Worm (Caenorhabditis elegans) whole organism, young adult: ENCODE data around the gene R10E4.9.
A peak's percentile ranks its signal among the peaks of the same experiment; 100 is the strongest.

Experiments
- B0019.2 ChIP-seq: fragments of 200-800 bp; sonication (Bioruptor generic); conservative IDR thresholded peaks from 2 replicates; pipeline ENCODE4 v1.3.6; 2022; ENCODE audit warnings: missing genetic modification reagents, missing genetic modification characterization, missing compliant biosample characterization
- B0035.1 ChIP-seq: sonication (generic microtip); optimal IDR thresholded peaks from 2 replicates; lab custom pipeline; 2016; ENCODE audit warnings: missing genetic modification characterization, mild to moderate bottlenecking, missing compliant biosample characterization, missing genotype, missing genetic modification reagents
- B0336.3 ChIP-seq: fragments of 200-800 bp; sonication (Bioruptor generic); IDR thresholded peaks from 2 replicates; pipeline ENCODE4 v1.3.6; 2022; ENCODE audit warnings: missing genetic modification characterization, missing compliant biosample characterization
- C17E4.6 ChIP-seq: fragments of 200-800 bp; sonication (Bioruptor generic); IDR thresholded peaks from 2 replicates; pipeline ENCODE4 v1.3.6; 2022; ENCODE audit warnings: missing genetic modification reagents, missing genetic modification characterization, missing compliant biosample characterization
- D2030.7 ChIP-seq: fragments of 200-800 bp; sonication (Bioruptor generic); IDR thresholded peaks from 2 replicates; pipeline ENCODE4 v1.3.6; 2022; ENCODE audit warnings: missing genetic modification reagents, missing genetic modification characterization, missing compliant biosample characterization
- F33H1.4 ChIP-seq: fragments of 200-800 bp; sonication (Bioruptor generic); IDR thresholded peaks from 2 replicates; pipeline ENCODE4 v1.3.6; 2022; ENCODE audit warnings: missing genetic modification reagents, missing genetic modification characterization, missing compliant biosample characterization
- F37B4.10 ChIP-seq: fragments of 200-800 bp; sonication (Bioruptor generic); IDR thresholded peaks from 2 replicates; pipeline ENCODE4 v1.3.6; 2022; ENCODE audit warnings: missing genetic modification characterization, missing compliant biosample characterization
- F39B2.1 ChIP-seq: fragments of 200-800 bp; sonication (Bioruptor generic); IDR thresholded peaks from 2 replicates; pipeline ENCODE4 v1.3.6; 2022; ENCODE audit warnings: missing genetic modification reagents, missing genetic modification characterization, missing compliant biosample characterization
- F52B5.7 ChIP-seq: sonication (generic microtip); optimal IDR thresholded peaks from 2 replicates; lab custom pipeline; 2016; ENCODE audit warnings: mild to moderate bottlenecking, missing genetic modification characterization, missing compliant biosample characterization
- F55B11.4 ChIP-seq: sonication (generic microtip); optimal IDR thresholded peaks from 2 replicates; lab custom pipeline; 2016; ENCODE audit warnings: missing compliant biosample characterization, missing genetic modification characterization, borderline replicate concordance; ENCODE audit not compliant: insufficient read depth
- F57A8.1 ChIP-seq: fragments of 200-800 bp; sonication (Bioruptor generic); optimal IDR thresholded peaks from 2 replicates; lab custom pipeline; 2018; ENCODE audit warnings: mild to moderate bottlenecking, missing genetic modification characterization, moderate library complexity, missing compliant biosample characterization
- K11D2.4 ChIP-seq: fragments of 200-800 bp; sonication (Bioruptor generic); IDR thresholded peaks from 2 replicates; pipeline ENCODE4 v1.3.6; 2022; ENCODE audit warnings: missing genetic modification reagents, missing genetic modification characterization, missing compliant biosample characterization
- Y56A3A.18 ChIP-seq: fragments of 200-800 bp; sonication (Bioruptor generic); IDR thresholded peaks from 2 replicates; pipeline ENCODE4 v1.3.6; 2022; ENCODE audit warnings: missing genetic modification reagents, missing genetic modification characterization, missing compliant biosample characterization
- Y67H2A.10 ChIP-seq: fragments of 200-800 bp; sonication (Bioruptor generic); conservative IDR thresholded peaks from 2 replicates; pipeline ENCODE4 v1.3.6; 2022; ENCODE audit warnings: missing genetic modification reagents, missing genetic modification characterization, missing compliant biosample characterization
- Y79H2A.3 ChIP-seq: fragments of 200-800 bp; sonication (Bioruptor generic); conservative IDR thresholded peaks from 2 replicates; pipeline ENCODE4 v1.3.6; 2022; ENCODE audit warnings: missing genetic modification reagents, missing genetic modification characterization, missing compliant biosample characterization
- ZK185.1 ChIP-seq: sonication (generic microtip); optimal IDR thresholded peaks from 2 replicates; lab custom pipeline; 2016; ENCODE audit warnings: mild to moderate bottlenecking, missing genetic modification characterization, missing compliant biosample characterization; ENCODE audit not compliant: poor library complexity, severe bottlenecking
- akir-1 ChIP-seq: fragments of 200-800 bp; sonication (Bioruptor generic); optimal IDR thresholded peaks from 2 replicates; lab custom pipeline; 2018; ENCODE audit warnings: mild to moderate bottlenecking, missing genetic modification characterization, moderate library complexity, missing compliant biosample characterization
- aptf-3 ChIP-seq: fragments of 200-800 bp; sonication (Bioruptor generic); IDR thresholded peaks from 2 replicates; pipeline ENCODE4 v1.3.6; 2022; ENCODE audit warnings: missing genetic modification characterization, missing compliant biosample characterization
- attf-6 ChIP-seq: fragments of 200-800 bp; sonication (Bioruptor generic); IDR thresholded peaks from 2 replicates; pipeline ENCODE4 v1.3.6; 2022; ENCODE audit warnings: missing genetic modification reagents, missing genetic modification characterization, missing compliant biosample characterization
- bed-2 ChIP-seq: fragments of 200-800 bp; sonication (Bioruptor generic); IDR thresholded peaks from 2 replicates; pipeline ENCODE4 v1.3.6; 2022; ENCODE audit warnings: missing genetic modification reagents, missing genetic modification characterization, missing compliant biosample characterization
- cebp-1 ChIP-seq, 2 experiments: fragments of 200-800 bp in 1 of 2; sonication (Bioruptor generic) in 1 of 2; sonication (generic microtip) in 1 of 2; IDR thresholded peaks in 1 of 2; optimal IDR thresholded peaks in 1 of 2; 2 replicates each; pipeline versions ENCODE4 v1.3.6 to Lab custom; 2017 to 2022; ENCODE audit warnings: missing compliant biosample characterization in 2 of 2, missing genetic modification characterization in 2 of 2, mild to moderate bottlenecking in 1 of 2, missing genetic modification reagents in 1 of 2, moderate library complexity in 1 of 2
- ceh-100 ChIP-seq: fragments of 200-800 bp; sonication (Bioruptor generic); IDR thresholded peaks from 2 replicates; pipeline ENCODE4 v1.3.6; 2022; ENCODE audit warnings: missing genetic modification reagents, missing genetic modification characterization, missing compliant biosample characterization
- ceh-40 ChIP-seq: fragments of 200-800 bp; sonication (Bioruptor generic); IDR thresholded peaks from 2 replicates; pipeline ENCODE4 v1.3.6; 2022; ENCODE audit warnings: missing genetic modification characterization, missing compliant biosample characterization
- ceh-58 ChIP-seq: fragments of 200-800 bp; sonication (Bioruptor generic); IDR thresholded peaks from 2 replicates; pipeline ENCODE4 v1.3.6; 2022; ENCODE audit warnings: missing genetic modification characterization, missing compliant biosample characterization
- efl-1 ChIP-seq: fragments of 150-350 bp; optimal IDR thresholded peaks from 2 replicates; lab custom pipeline; 2014; ENCODE audit warnings: missing biosample characterization, missing genetic modification reagents, missing genetic modification characterization
- egl-44 ChIP-seq: fragments of 200-800 bp; sonication (Bioruptor generic); IDR thresholded peaks from 2 replicates; pipeline ENCODE4 v1.3.6; 2022; ENCODE audit warnings: missing genetic modification reagents, missing genetic modification characterization, missing compliant biosample characterization
- fkh-3 ChIP-seq: sonication (generic microtip); optimal IDR thresholded peaks from 2 replicates; lab custom pipeline; 2016; ENCODE audit warnings: mild to moderate bottlenecking, missing genetic modification characterization, missing compliant biosample characterization
- let-526 ChIP-seq: fragments of 200-800 bp; sonication (Bioruptor generic); IDR thresholded peaks from 2 replicates; pipeline ENCODE4 v1.3.6; 2022; ENCODE audit warnings: missing genetic modification reagents, missing genetic modification characterization, missing compliant biosample characterization
- let-607 ChIP-seq, 2 experiments: fragments of 200-800 bp in 1 of 2; sonication (Bioruptor generic) in 1 of 2; sonication (generic microtip) in 1 of 2; optimal IDR thresholded peaks; 2 replicates each; lab custom pipeline; 2016 to 2018; ENCODE audit warnings: mild to moderate bottlenecking in 2 of 2, missing compliant biosample characterization in 2 of 2, missing genetic modification characterization in 2 of 2, moderate library complexity in 2 of 2, missing genotype in 1 of 2
- lin-35 ChIP-seq, 3 experiments: fragments of 150-350 bp in 2 of 3; sonication (generic microtip) in 1 of 3; optimal IDR thresholded peaks; 2 replicates each; lab custom pipeline; 2014 to 2018; ENCODE audit warnings: missing biosample characterization in 3 of 3, missing genetic modification characterization in 3 of 3, missing genetic modification reagents in 3 of 3
- lin-40 ChIP-seq: sonication (generic microtip); optimal IDR thresholded peaks from 2 replicates; lab custom pipeline; 2016; ENCODE audit warnings: missing genetic modification characterization, mild to moderate bottlenecking, missing compliant biosample characterization, missing genotype, missing genetic modification reagents
- lin-54 ChIP-seq: fragments of 200-800 bp; sonication (Bioruptor generic); optimal IDR thresholded peaks from 2 replicates; lab custom pipeline; 2018; ENCODE audit warnings: mild to moderate bottlenecking, missing genetic modification characterization, missing compliant biosample characterization
- lsy-27 ChIP-seq: sonication (generic microtip); optimal IDR thresholded peaks from 2 replicates; lab custom pipeline; 2017; ENCODE audit warnings: missing genetic modification characterization, mild to moderate bottlenecking, missing compliant biosample characterization, antibody characterized with exemption, missing genotype, borderline replicate concordance; ENCODE audit not compliant: insufficient read depth
- madf-6 ChIP-seq: fragments of 200-800 bp; sonication (Bioruptor generic); IDR thresholded peaks from 2 replicates; pipeline ENCODE4 v1.3.6; 2022; ENCODE audit warnings: missing genetic modification reagents, missing genetic modification characterization, missing compliant biosample characterization
- mxl-1 ChIP-seq: sonication (generic microtip); optimal IDR thresholded peaks from 2 replicates; lab custom pipeline; 2016; ENCODE audit warnings: missing genetic modification characterization, missing compliant biosample characterization
- nfyb-1 ChIP-seq: fragments of 200-800 bp; sonication (Bioruptor generic); IDR thresholded peaks from 2 replicates; pipeline ENCODE4 v1.3.6; 2022; ENCODE audit warnings: missing genetic modification reagents, missing genetic modification characterization, missing compliant biosample characterization
- nhr-120 ChIP-seq: fragments of 200-800 bp; sonication (Bioruptor generic); IDR thresholded peaks from 2 replicates; pipeline ENCODE4 v1.3.6; 2022; ENCODE audit warnings: missing genetic modification characterization, missing compliant biosample characterization
- pbrm-1 ChIP-seq: fragments of 200-800 bp; sonication (Bioruptor generic); IDR thresholded peaks from 2 replicates; pipeline ENCODE4 v1.3.6; 2022; ENCODE audit warnings: missing genetic modification reagents, missing genetic modification characterization, missing compliant biosample characterization
- pha-4 ChIP-seq: fragments of 150-350 bp; sonication (generic microtip); optimal IDR thresholded peaks from 2 replicates; lab custom pipeline; 2014; ENCODE audit warnings: missing biosample characterization, missing genetic modification reagents, missing genetic modification characterization
- sdz-38 ChIP-seq: sonication (generic microtip); optimal IDR thresholded peaks from 2 replicates; lab custom pipeline; 2016; ENCODE audit warnings: missing genotype, missing genetic modification characterization, missing compliant biosample characterization
- snpc-1.1 ChIP-seq: sonication (generic microtip); optimal IDR thresholded peaks from 2 replicates; lab custom pipeline; 2017; ENCODE audit warnings: missing genetic modification characterization, mild to moderate bottlenecking, missing compliant biosample characterization, antibody characterized with exemption, moderate library complexity, missing genotype, missing genetic modification reagents; ENCODE audit not compliant: insufficient read depth
- snpc-4 ChIP-seq, 5 experiments: fragments of 150-350 bp in 1 of 5; sonication (generic microtip) in 4 of 5; optimal IDR thresholded peaks; 2 replicates each; lab custom pipeline; 2014 to 2018; ENCODE audit warnings: missing genetic modification characterization in 5 of 5, missing biosample characterization in 3 of 5, antibody characterized with exemption in 2 of 5, mild to moderate bottlenecking in 2 of 5, missing compliant biosample characterization in 2 of 5, missing genotype in 2 of 5, moderate library complexity in 2 of 5, missing genetic modification reagents in 1 of 5
- somi-1 ChIP-seq: fragments of 200-800 bp; sonication (Bioruptor generic); optimal IDR thresholded peaks from 2 replicates; lab custom pipeline; 2018; ENCODE audit warnings: mild to moderate bottlenecking, missing genetic modification characterization, missing compliant biosample characterization
- sptf-2 ChIP-seq: fragments of 200-800 bp; sonication (Bioruptor generic); optimal IDR thresholded peaks from 2 replicates; lab custom pipeline; 2018; ENCODE audit warnings: mild to moderate bottlenecking, missing genetic modification characterization, missing compliant biosample characterization
- unc-130 ChIP-seq: sonication (generic microtip); optimal IDR thresholded peaks from 2 replicates; lab custom pipeline; 2016; ENCODE audit warnings: missing genetic modification reagents, missing genetic modification characterization, missing compliant biosample characterization
- zim-3 ChIP-seq: sonication (generic microtip); optimal IDR thresholded peaks from 2 replicates; lab custom pipeline; 2017; ENCODE audit warnings: mild to moderate bottlenecking, missing genetic modification characterization, moderate library complexity, missing compliant biosample characterization
- ztf-18 ChIP-seq: sonication (generic microtip); optimal IDR thresholded peaks from 2 replicates; lab custom pipeline; 2016; ENCODE audit warnings: missing genotype, mild to moderate bottlenecking, missing genetic modification characterization, missing compliant biosample characterization

R10E4.9 gene

DNA sequence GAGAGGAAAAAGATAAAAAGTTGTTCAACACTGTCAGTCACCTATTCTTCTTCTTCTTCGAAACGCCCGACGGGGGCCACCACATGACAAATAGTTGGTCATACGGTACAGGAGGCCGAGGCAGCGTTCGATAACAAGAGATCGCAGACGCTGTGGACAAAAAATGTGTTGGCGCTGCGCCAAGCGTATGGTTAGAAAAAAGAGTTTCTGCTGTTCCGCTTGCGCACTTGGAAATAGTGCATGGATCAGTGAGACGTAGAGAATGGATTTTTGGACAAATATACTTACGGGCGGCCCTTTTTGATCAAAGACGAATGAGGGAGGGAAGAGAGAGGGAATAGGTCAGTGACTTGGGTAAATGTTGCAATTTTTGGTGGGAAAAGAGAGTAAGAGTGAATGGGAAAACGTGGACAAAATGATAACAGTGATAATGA is 17.4 kb downstream of the R10E4.9 start (continued):
- TF ChIP-seq nfyb-1 (GFP tag; lab: Robert Waterston, UW): peak; percentile 68; the same call in 1 of the 2 replicates
- no peak for TF ChIP-seq ceh-100 (GFP tag; lab: Robert Waterston, UW)
- TF ChIP-seq sdz-38 (tag; lab: Kevin White, UChicago): no peak
- TF ChIP-seq efl-1 (GFP tag; lab: Kevin White, UChicago): no peak
- TF ChIP-seq ceh-58: no peak
- TF ChIP-seq ZK185.1 (tag; lab: Kevin White, UChicago): no peak
- TF ChIP-seq snpc-1.1 (tag; lab: Kevin White, UChicago): no peak
- TF ChIP-seq somi-1: peak; percentile 75
- TF ChIP-seq D2030.7 (GFP tag; lab: Robert Waterston, UW): no peak
- TF ChIP-seq lin-40 (tag; lab: Kevin White, UChicago): peak; percentile 77
- no peak for TF ChIP-seq madf-6
- no peak for TF ChIP-seq unc-130 (GFP tag; lab: Kevin White, UChicago)
- TF ChIP-seq F55B11.4: no peak
- TF ChIP-seq snpc-4 (GFP tag; optimal IDR thresholded peaks at IDR 0.05; lab: Kevin White, UChicago): no peak
- peak in 3 of 4 experiments; percentile 20 to 57 (median 52) for TF ChIP-seq snpc-4 (tag; optimal IDR thresholded peaks at IDR 0.05; lab: Kevin White, UChicago)
- TF ChIP-seq ztf-18: peak; percentile 21
- no peak for TF ChIP-seq Y67H2A.10
- peak; percentile 76 for TF ChIP-seq B0336.3 (GFP tag; lab: Robert Waterston, UW)
- TF ChIP-seq F52B5.7 (tag; lab: Kevin White, UChicago): no peak
- no peak for TF ChIP-seq lsy-27 (tag; lab: Kevin White, UChicago)
- TF ChIP-seq F57A8.1: no peak
- TF ChIP-seq let-607 (tag; optimal IDR thresholded peaks at IDR 0.05; lab: Kevin White, UChicago): peak; percentile 55 to 58
- no peak for TF ChIP-seq attf-6 (GFP tag; lab: Robert Waterston, UW)
- TF ChIP-seq Y79H2A.3 (GFP tag; lab: Robert Waterston, UW): no peak
- TF ChIP-seq pbrm-1 (GFP tag; lab: Robert Waterston, UW): 0 out of 2 replicates have a peak, but pooled peaks have one; percentile 52
- TF ChIP-seq F37B4.10 (GFP tag; lab: Robert Waterston, UW): no peak
- TF ChIP-seq fkh-3 (tag; lab: Kevin White, UChicago): no peak
- no peak for TF ChIP-seq F39B2.1
- no peak for TF ChIP-seq lin-35 (GFP tag; optimal IDR thresholded peaks at IDR 0.05; lab: Kevin White, UChicago)
- TF ChIP-seq mxl-1 (tag; lab: Kevin White, UChicago): no peak
- TF ChIP-seq B0019.2 (GFP tag; lab: Robert Waterston, UW): no peak
- no peak for TF ChIP-seq akir-1
- TF ChIP-seq aptf-3 (GFP tag; lab: Robert Waterston, UW): no peak
- TF ChIP-seq cebp-1 (GFP tag; IDR thresholded peaks at IDR 0.05; lab: Robert Waterston, UW): no peak
- TF ChIP-seq cebp-1 (tag; optimal IDR thresholded peaks at IDR 0.05; lab: Kevin White, UChicago): peak; percentile 77
- no peak for TF ChIP-seq C17E4.6 (GFP tag; lab: Robert Waterston, UW)
- TF ChIP-seq F33H1.4 (GFP tag; lab: Robert Waterston, UW): no peak
- no peak for TF ChIP-seq bed-2 (GFP tag; lab: Robert Waterston, UW)
- no peak for TF ChIP-seq zim-3 (tag; lab: Kevin White, UChicago)
- peak; percentile 57 for TF ChIP-seq pha-4 (tag; lab: Kevin White, UChicago)
- TF ChIP-seq B0035.1: no peak
- no peak for TF ChIP-seq sptf-2 (GFP tag; lab: Kevin White, UChicago)
- TF ChIP-seq Y56A3A.18 (GFP tag; lab: Robert Waterston, UW): no peak
- no peak for TF ChIP-seq nhr-120
- TF ChIP-seq ceh-40 (GFP tag; lab: Robert Waterston, UW): no peak
- TF ChIP-seq let-526 (GFP tag; lab: Robert Waterston, UW): 0 out of 2 replicates have a peak, but pooled peaks have one; percentile 60
- peak; percentile 75 for TF ChIP-seq K11D2.4
- peak; percentile 32 for TF ChIP-seq lin-54 (GFP tag; lab: Kevin White, UChicago)
- TF ChIP-seq egl-44 (GFP tag; lab: Robert Waterston, UW): peak; percentile 63; the same call in 1 of the 2 replicates
